Fruit fly (Drosophila melanogaster) whole organism, embryonic: ENCODE measurements around the gene CG8100.

Experiments
- CG10274 ChIP-seq: fragments of 200-800 bp; sonication (Bioruptor generic); optimal IDR thresholded peaks from 3 replicates; lab custom pipeline; 2017; ENCODE audit warnings: missing biosample characterization, mild to moderate bottlenecking, missing genetic modification characterization
- CG12659 ChIP-seq: fragments of 200-800 bp; sonication (Bioruptor generic); optimal IDR thresholded peaks from 3 replicates; lab custom pipeline; 2017; ENCODE audit warnings: mild to moderate bottlenecking, missing biosample characterization, missing genetic modification reagents, missing genetic modification characterization
- CG12744 ChIP-seq: fragments of 200-800 bp; sonication (Bioruptor generic); optimal IDR thresholded peaks from 2 replicates; lab custom pipeline; 2016; ENCODE audit warnings: missing biosample characterization, missing genetic modification characterization
- CG15269 ChIP-seq: fragments of 200-800 bp; sonication (Bioruptor generic); optimal IDR thresholded peaks from 2 replicates; lab custom pipeline; 2018; ENCODE audit warnings: missing biosample characterization, mild to moderate bottlenecking, missing genetic modification characterization, moderate library complexity
- CG15601 ChIP-seq: fragments of 200-800 bp; sonication (Bioruptor generic); optimal IDR thresholded peaks from 3 replicates; lab custom pipeline; 2019; ENCODE audit warnings: missing biosample characterization, mild to moderate bottlenecking, missing genetic modification characterization, moderate library complexity
- CG18262 ChIP-seq: fragments of 200-800 bp; optimal IDR thresholded peaks from 3 replicates; lab custom pipeline; 2019; ENCODE audit warnings: missing biosample characterization, mild to moderate bottlenecking, missing genetic modification characterization, moderate library complexity
- CG1832 ChIP-seq: fragments of 200-800 bp; sonication (Bioruptor generic); optimal IDR thresholded peaks from 2 replicates; lab custom pipeline; 2017; ENCODE audit warnings: missing biosample characterization, mild to moderate bottlenecking, missing genetic modification characterization, inconsistent platforms
- CG3281 ChIP-seq: fragments of 200-800 bp; sonication (Bioruptor generic); optimal IDR thresholded peaks from 3 replicates; lab custom pipeline; 2017; ENCODE audit warnings: missing biosample characterization, mild to moderate bottlenecking, missing genetic modification characterization
- CG3838 ChIP-seq: fragments of 200-800 bp; sonication (Bioruptor generic); optimal IDR thresholded peaks from 3 replicates; lab custom pipeline; 2016; ENCODE audit warnings: missing biosample characterization, missing genetic modification characterization
- CG4617 ChIP-seq: fragments of 200-800 bp; sonication (Bioruptor generic); optimal IDR thresholded peaks from 3 replicates; lab custom pipeline; 2016; ENCODE audit warnings: missing biosample characterization, missing genetic modification characterization, borderline replicate concordance
- CG6689 ChIP-seq: fragments of 200-800 bp; sonication (Bioruptor generic); IDR thresholded peaks from 2 replicates; pipeline ENCODE4 v1.3.6; 2022; ENCODE audit warnings: missing biosample characterization, missing genetic modification characterization
- CG7372 ChIP-seq: fragments of 200-800 bp; sonication (Bioruptor generic); IDR thresholded peaks from 2 replicates; pipeline ENCODE4 v1.3.6; 2022; ENCODE audit warnings: missing biosample characterization, missing genetic modification characterization
- CG9932 ChIP-seq: fragments of 200-800 bp; sonication (Bioruptor generic); IDR thresholded peaks from 2 replicates; pipeline ENCODE4 v1.3.6; 2022; ENCODE audit warnings: missing biosample characterization, missing genetic modification characterization
- CrebB ChIP-seq: fragments of 200-800 bp; sonication (Bioruptor generic); optimal IDR thresholded peaks from 3 replicates; lab custom pipeline; 2018; ENCODE audit warnings: missing biosample characterization, mild to moderate bottlenecking, missing genetic modification characterization
- Dad ChIP-seq: fragments of 200-800 bp; sonication (Bioruptor generic); optimal IDR thresholded peaks from 3 replicates; lab custom pipeline; 2016; ENCODE audit warnings: missing biosample characterization, missing genetic modification characterization
- Doc3 ChIP-seq: fragments of 200-800 bp; sonication (Bioruptor generic); IDR thresholded peaks from 3 replicates; pipeline ENCODE4 v1.3.6; 2022; ENCODE audit warnings: missing biosample characterization, missing genetic modification characterization; ENCODE audit not compliant: partially characterized antibody
- H15 ChIP-seq: fragments of 200-800 bp; sonication (Bioruptor generic); IDR thresholded peaks from 3 replicates; pipeline ENCODE4 v1.3.6; 2022; ENCODE audit warnings: missing biosample characterization, missing genetic modification characterization
- HHEX ChIP-seq: fragments of 200-800 bp; sonication (Bioruptor generic); optimal IDR thresholded peaks from 3 replicates; lab custom pipeline; 2017; ENCODE audit warnings: missing biosample characterization, mild to moderate bottlenecking, missing genetic modification characterization, missing genetic modification reagents
- HLH4C ChIP-seq: fragments of 200-800 bp; sonication (Bioruptor generic); IDR thresholded peaks from 3 replicates; pipeline ENCODE4 v1.3.6; 2022; ENCODE audit warnings: missing biosample characterization, missing genetic modification characterization; ENCODE audit not compliant: partially characterized antibody
- Hsf ChIP-seq: fragments of 200-800 bp; sonication (Bioruptor generic); optimal IDR thresholded peaks from 3 replicates; lab custom pipeline; 2016; ENCODE audit warnings: missing biosample characterization, missing genetic modification characterization
- Med ChIP-seq: fragments of 200-800 bp; sonication (Bioruptor generic); peaks from one replicate; lab custom pipeline; 2016; ENCODE audit warnings: missing biosample characterization, missing genetic modification characterization, mild to moderate bottlenecking, inconsistent platforms, moderate library complexity
- Myb ChIP-seq: fragments of 200-800 bp; sonication (Bioruptor generic); optimal IDR thresholded peaks from 2 replicates; lab custom pipeline; 2016; ENCODE audit warnings: missing biosample characterization, missing genetic modification characterization
- NK7.1 ChIP-seq: fragments of 200-800 bp; sonication (Bioruptor generic); optimal IDR thresholded peaks from 3 replicates; lab custom pipeline; 2016; ENCODE audit warnings: missing biosample characterization, missing genetic modification characterization
- Opbp ChIP-seq: fragments of 200-800 bp; sonication (Bioruptor generic); IDR thresholded peaks from 3 replicates; pipeline ENCODE4 v1.3.6; 2022; ENCODE audit warnings: missing biosample characterization, missing genetic modification characterization; ENCODE audit not compliant: partially characterized antibody
- Optix ChIP-seq: fragments of 200-800 bp; sonication (Bioruptor generic); IDR thresholded peaks from 3 replicates; pipeline ENCODE4 v1.3.6; 2022; ENCODE audit warnings: missing biosample characterization, missing genetic modification characterization
- Sox100B ChIP-seq: fragments of 200-800 bp; sonication (Bioruptor generic); optimal IDR thresholded peaks from 3 replicates; lab custom pipeline; 2018; ENCODE audit warnings: missing biosample characterization, mild to moderate bottlenecking, missing genetic modification characterization
- TFAM ChIP-seq: fragments of 200-800 bp; sonication (Bioruptor generic); optimal IDR thresholded peaks from 2 replicates; lab custom pipeline; 2017; ENCODE audit warnings: missing biosample characterization, missing genetic modification characterization, inconsistent platforms
- Taf1 ChIP-seq: fragments of 200-800 bp; sonication (Bioruptor generic); IDR thresholded peaks from 2 replicates; pipeline ENCODE4 v1.3.6; 2022; ENCODE audit warnings: missing biosample characterization, missing genetic modification characterization
- Xrp1 ChIP-seq: fragments of 200-800 bp; sonication (Bioruptor generic); IDR thresholded peaks from 2 replicates; pipeline ENCODE4 v1.3.6; 2022; ENCODE audit warnings: missing biosample characterization, missing genetic modification characterization
- amos ChIP-seq: fragments of 200-800 bp; sonication (Bioruptor generic); IDR thresholded peaks from 2 replicates; pipeline ENCODE4 v1.3.6; 2022; ENCODE audit warnings: missing biosample characterization, missing genetic modification characterization; ENCODE audit not compliant: partially characterized antibody
- bab2 ChIP-seq: fragments of 200-800 bp; sonication (Bioruptor generic); optimal IDR thresholded peaks from 2 replicates; lab custom pipeline; 2016; ENCODE audit warnings: missing biosample characterization, missing genetic modification characterization
- caup ChIP-seq: fragments of 200-800 bp; sonication (Bioruptor generic); optimal IDR thresholded peaks from 3 replicates; lab custom pipeline; 2017; ENCODE audit warnings: missing biosample characterization, mild to moderate bottlenecking, missing genetic modification characterization, moderate library complexity; ENCODE audit not compliant: severe bottlenecking
- cwo ChIP-seq: fragments of 200-800 bp; sonication (Bioruptor generic); optimal IDR thresholded peaks from 3 replicates; lab custom pipeline; 2017; ENCODE audit warnings: missing biosample characterization, missing genetic modification characterization, mild to moderate bottlenecking, moderate library complexity, missing genetic modification reagents
- da ChIP-seq: fragments of 200-800 bp; sonication (Bioruptor generic); optimal IDR thresholded peaks from 2 replicates; lab custom pipeline; 2016; ENCODE audit warnings: missing biosample characterization, missing genetic modification characterization
- emc ChIP-seq: fragments of 200-800 bp; sonication (Bioruptor generic); optimal IDR thresholded peaks from 2 replicates; lab custom pipeline; 2016; ENCODE audit warnings: missing biosample characterization, missing genetic modification characterization
- fd102C ChIP-seq: fragments of 200-800 bp; sonication (Bioruptor generic); optimal IDR thresholded peaks from 2 replicates; lab custom pipeline; 2018; ENCODE audit warnings: missing biosample characterization, mild to moderate bottlenecking, missing genetic modification characterization, moderate library complexity
- gfzf ChIP-seq: fragments of 200-800 bp; sonication (Bioruptor generic); optimal IDR thresholded peaks from 2 replicates; lab custom pipeline; 2016; ENCODE audit warnings: missing biosample characterization, mild to moderate bottlenecking, missing genetic modification characterization, moderate library complexity
- gt ChIP-seq: fragments of 200-800 bp; sonication (Bioruptor generic); IDR thresholded peaks from 2 replicates; pipeline ENCODE4 v1.3.6; 2022; ENCODE audit warnings: missing biosample characterization, missing genetic modification characterization
- lbe ChIP-seq: fragments of 200-800 bp; sonication (Bioruptor generic); optimal IDR thresholded peaks from 2 replicates; lab custom pipeline; 2016; ENCODE audit warnings: missing biosample characterization, mild to moderate bottlenecking, missing genetic modification characterization
- lmd ChIP-seq: fragments of 200-800 bp; sonication (Bioruptor generic); IDR thresholded peaks from 2 replicates; pipeline ENCODE4 v1.3.6; 2022; ENCODE audit warnings: missing biosample characterization, missing genetic modification characterization
- nmo ChIP-seq: fragments of 200-800 bp; sonication (Bioruptor generic); optimal IDR thresholded peaks from 2 replicates; lab custom pipeline; 2018; ENCODE audit warnings: missing biosample characterization, mild to moderate bottlenecking, missing genetic modification characterization, moderate library complexity
- onecut ChIP-seq: fragments of 200-800 bp; sonication (Bioruptor generic); IDR thresholded peaks from 2 replicates; pipeline ENCODE4 v1.3.6; 2022; ENCODE audit warnings: missing biosample characterization, missing genetic modification characterization
- psq ChIP-seq: fragments of 200-800 bp; sonication (Bioruptor generic); optimal IDR thresholded peaks from 2 replicates; lab custom pipeline; 2017; ENCODE audit warnings: missing biosample characterization, missing genetic modification characterization
- schlank ChIP-seq: fragments of 200-800 bp; sonication (Bioruptor generic); optimal IDR thresholded peaks from 2 replicates; lab custom pipeline; 2018; ENCODE audit warnings: missing biosample characterization, mild to moderate bottlenecking, missing genetic modification characterization
- sna ChIP-seq: fragments of 200-800 bp; sonication (Bioruptor generic); IDR thresholded peaks from 2 replicates; pipeline ENCODE4 v1.3.6; 2022; ENCODE audit warnings: missing biosample characterization, missing genetic modification characterization; ENCODE audit not compliant: partially characterized antibody
- sob ChIP-seq: fragments of 200-800 bp; sonication (Bioruptor generic); IDR thresholded peaks from 2 replicates; pipeline ENCODE4 v1.3.6; 2022; ENCODE audit warnings: missing biosample characterization, missing genetic modification characterization
- tio ChIP-seq: fragments of 200-800 bp; sonication (Bioruptor generic); optimal IDR thresholded peaks from 2 replicates; lab custom pipeline; 2017; ENCODE audit warnings: missing biosample characterization, missing genetic modification characterization, inconsistent platforms
- toy ChIP-seq: fragments of 200-800 bp; sonication (Bioruptor generic); IDR thresholded peaks from 2 replicates; pipeline ENCODE4 v1.3.6; 2022; ENCODE audit warnings: missing biosample characterization, missing genetic modification characterization
- tx ChIP-seq: fragments of 200-800 bp; sonication (Bioruptor generic); optimal IDR thresholded peaks from 2 replicates; lab custom pipeline; 2016; ENCODE audit warnings: missing biosample characterization, missing genetic modification characterization
- zf30C ChIP-seq: fragments of 200-800 bp; sonication (Bioruptor generic); optimal IDR thresholded peaks from 3 replicates; lab custom pipeline; 2018; ENCODE audit warnings: missing biosample characterization, mild to moderate bottlenecking, missing genetic modification characterization

CG8100 gene

DNA sequence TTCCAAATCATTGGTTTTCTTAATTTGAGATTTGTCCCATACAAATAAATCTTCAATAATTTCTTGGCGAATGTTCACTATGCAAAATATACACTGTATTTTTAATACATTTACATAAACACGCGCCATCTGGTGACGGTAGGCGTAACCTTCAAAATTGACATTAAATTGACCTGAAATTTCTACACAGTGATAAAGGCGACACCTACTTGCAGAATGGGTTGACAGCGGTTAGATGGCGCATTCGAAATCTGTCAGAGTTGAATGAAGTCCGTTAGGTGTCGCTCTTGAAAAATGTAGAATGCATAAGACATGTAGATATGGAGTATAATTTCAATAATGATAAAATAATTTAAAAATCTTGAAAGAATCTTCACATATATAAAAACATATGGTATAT lies 28.0 kb downstream of the CG8100 start (continued):
- TF ChIP-seq zf30C (GFP tag; lab: Kevin White, UChicago) (peak; percentile 45), toy (GFP tag; lab: Robert Waterston, UW) (0 out of 2 replicates have a peak, but pooled peaks have one; percentile 19), CG1832 (GFP tag; lab: Kevin White, UChicago) (no peak), CG3281 (peak; percentile 25), fd102C (GFP tag; lab: Kevin White, UChicago) (peak; percentile 72), CG10274 (GFP tag; lab: Kevin White, UChicago) (no peak), Med (GFP tag; lab: Kevin White, UChicago) (peak; percentile 98), psq (GFP tag; lab: Kevin White, UChicago) (peak; percentile 63), CG7372 (peak; percentile 74), sob (peak; percentile 91), schlank (tag; lab: Kevin White, UChicago) (peak; percentile 5), bab2 (GFP tag; lab: Kevin White, UChicago) (peak; percentile 91), Optix (no peak; the same call in none of the 3 replicates), CG12659 (GFP tag; lab: Kevin White, UChicago) (peak; percentile 62), H15 (GFP tag; lab: Robert Waterston, UW) (peak; percentile 84), gt (GFP tag; lab: Robert Waterston, UW) (no peak; the same call in 1 of the 2 replicates), CG9932 (peak; percentile 93), lbe (GFP tag; lab: Kevin White, UChicago) (no peak), onecut (GFP tag; lab: Robert Waterston, UW) (peak; percentile 62), gfzf (no peak), Dad (peak; percentile 71), Xrp1 (GFP tag; lab: Robert Waterston, UW) (peak; percentile 64), Hsf (GFP tag; lab: Kevin White, UChicago) (peak; percentile 91), da (GFP tag; lab: Kevin White, UChicago) (peak; percentile 86), CG4617 (GFP tag; lab: Kevin White, UChicago) (peak; percentile 69), tio (GFP tag; lab: Kevin White, UChicago) (peak; percentile 73), CG15601 (tag; lab: Kevin White, UChicago) (peak; percentile 82), CG12744 (GFP tag; lab: Kevin White, UChicago) (peak; percentile 71), HLH4C (GFP tag; lab: Robert Waterston, UW) (no peak), HHEX (peak; percentile 19), CG6689 (GFP tag; lab: Robert Waterston, UW) (peak; percentile 45; the same call in 1 of the 2 replicates), amos (GFP tag; lab: Robert Waterston, UW) (peak; percentile 84), caup (GFP tag; lab: Kevin White, UChicago) (peak; percentile 51), Sox100B (GFP tag; lab: Kevin White, UChicago) (no peak), Myb (GFP tag; lab: Kevin White, UChicago) (peak; percentile 78), TFAM (GFP tag; lab: Kevin White, UChicago) (no peak), nmo (peak; percentile 83), CG3838 (GFP tag; lab: Kevin White, UChicago) (peak; percentile 26), NK7.1 (GFP tag; lab: Kevin White, UChicago) (peak; percentile 38), Opbp (GFP tag; lab: Robert Waterston, UW) (peak; percentile 67), CrebB (tag; lab: Kevin White, UChicago) (no peak), lmd (GFP tag; lab: Robert Waterston, UW) (peak; percentile 87), CG15269 (tag; lab: Kevin White, UChicago) (peak; percentile 59), Taf1 (GFP tag; lab: Robert Waterston, UW) (peak; percentile 44; the same call in 1 of the 2 replicates), sna (GFP tag; lab: Robert Waterston, UW) (no peak), CG18262 (tag; lab: Kevin White, UChicago) (peak; percentile 63), Doc3 (GFP tag; lab: Robert Waterston, UW) (no peak), emc (GFP tag; lab: Kevin White, UChicago) (peak; percentile 67), tx (GFP tag; lab: Kevin White, UChicago) (peak; percentile 66), cwo (GFP tag; lab: Kevin White, UChicago) (no peak)
